Fruit fly (Drosophila melanogaster) whole organism: Measurements from ENCODE around the gene ZnT77C.

Source experiments
- CG8478 ChIP-seq: fragments of >200 bp; optimal IDR thresholded peaks from 2 replicates; lab custom pipeline; 2018; ENCODE audit warnings: inconsistent platforms
- Dll ChIP-seq: fragments of >200 bp; optimal IDR thresholded peaks from 2 replicates; lab custom pipeline; 2017
- EcR ChIP-seq, 2 experiments: fragments of >200 bp; optimal IDR thresholded peaks; 2 replicates each; lab custom pipeline; 2017; ENCODE audit warnings: missing biosample characterization in 2 of 2, missing genetic modification characterization in 2 of 2, missing genetic modification reagents in 2 of 2
- pan ChIP-seq: fragments of >200 bp; optimal IDR thresholded peaks from 2 replicates; lab custom pipeline; 2017
- psq ChIP-seq: fragments of >200 bp; optimal IDR thresholded peaks from 2 replicates; lab custom pipeline; 2017
- usp ChIP-seq: fragments of >200 bp; optimal IDR thresholded peaks from 2 replicates; lab custom pipeline; 2017; ENCODE audit warnings: missing biosample characterization, missing genetic modification characterization, mixed read lengths

Gene ZnT77C

dm6 chr3L:20498204-20498603 lies 3.5 kb upstream of the ZnT77C start:
- TF ChIP-seq CG8478 (lab: Kevin White, UChicago), result no peak
- no peak for TF ChIP-seq Dll (lab: Kevin White, UChicago)
- no peak for TF ChIP-seq psq
- TF ChIP-seq usp, result no peak
- TF ChIP-seq pan, result no peak
- TF ChIP-seq EcR (GFP tag; optimal IDR thresholded peaks at IDR 0.05; lab: Kevin White, UChicago), result no peak

dm6 chr3L:20497124-20497996 lies 2.6 kb upstream of the ZnT77C start, which contains the start of gene CG32425:
TSS of gene CG32425 (plus strand) at chr3L:20497323.
- TF ChIP-seq EcR (GFP tag; optimal IDR thresholded peaks at IDR 0.05; lab: Kevin White, UChicago), result no peak
- TF ChIP-seq pan, result no peak
- no peak for TF ChIP-seq Dll (lab: Kevin White, UChicago)
- no peak for TF ChIP-seq psq
- TF ChIP-seq CG8478 (lab: Kevin White, UChicago), result no peak
- TF ChIP-seq usp, result no peak

dm6 chr3L:20494262-20494601 lies 489 bp downstream of the ZnT77C start:
- TF ChIP-seq psq, result no peak
- no peak for TF ChIP-seq EcR (GFP tag; optimal IDR thresholded peaks at IDR 0.05; lab: Kevin White, UChicago)
- TF ChIP-seq usp, result no peak
- no peak for TF ChIP-seq Dll (lab: Kevin White, UChicago)
- TF ChIP-seq CG8478 (lab: Kevin White, UChicago), result no peak
- TF ChIP-seq pan, result no peak

- TF ChIP-seq pan (no peak), usp (no peak), psq (no peak), Dll (lab: Kevin White, UChicago) (no peak), EcR (GFP tag; optimal IDR thresholded peaks at IDR 0.05; lab: Kevin White, UChicago) (no peak), CG8478 (lab: Kevin White, UChicago) (no peak)
Observed at dm6 chr3L:20493417-20494261, 1.1 kb downstream of the ZnT77C start.

- no peak for TF ChIP-seq CG8478 (lab: Kevin White, UChicago)
- TF ChIP-seq Dll (lab: Kevin White, UChicago), result no peak
- TF ChIP-seq usp, result no peak
- no peak for TF ChIP-seq pan
- TF ChIP-seq EcR (GFP tag; optimal IDR thresholded peaks at IDR 0.05; lab: Kevin White, UChicago), result no peak
- TF ChIP-seq psq, result no peak
Observed at dm6 chr3L:20491525-20492132, 3.1 kb downstream of the ZnT77C start, which contains the start of gene ND-39. TSS of gene ND-39 (plus strand) at chr3L:20492082.

- TF ChIP-seq EcR (GFP tag; optimal IDR thresholded peaks at IDR 0.05; lab: Kevin White, UChicago), result no peak
- peak; percentile 34 for TF ChIP-seq pan
Observed at dm6 chr3L:20487649-20488048, 7.1 kb downstream of the ZnT77C start.

dm6 chr3L:20474789-20475208 lies 19.9 kb downstream of the ZnT77C start:
- TF ChIP-seq CG8478 (lab: Kevin White, UChicago) (no peak), pan (no peak), usp (no peak), EcR (GFP tag; optimal IDR thresholded peaks at IDR 0.05; lab: Kevin White, UChicago) (no peak), Dll (lab: Kevin White, UChicago) (no peak), psq (no peak)

dm6 chr3L:20474197-20474788 lies 20.4 kb downstream of the ZnT77C start, which contains the start of gene isoQC:
TSS of gene isoQC (plus strand) at chr3L:20474466.
- no peak for TF ChIP-seq psq
- TF ChIP-seq pan, result no peak
- no peak for TF ChIP-seq Dll (lab: Kevin White, UChicago)
- TF ChIP-seq CG8478 (lab: Kevin White, UChicago), result no peak
- no peak for TF ChIP-seq usp
- no peak for TF ChIP-seq EcR (GFP tag; optimal IDR thresholded peaks at IDR 0.05; lab: Kevin White, UChicago)

- TF ChIP-seq usp, result no peak
- TF ChIP-seq psq, result no peak
- TF ChIP-seq Dll (lab: Kevin White, UChicago), result no peak
- TF ChIP-seq CG8478 (lab: Kevin White, UChicago), result no peak
- no peak for TF ChIP-seq EcR (GFP tag; optimal IDR thresholded peaks at IDR 0.05; lab: Kevin White, UChicago)
- TF ChIP-seq pan, result no peak
Observed at dm6 chr3L:20473021-20473799, 21.5 kb downstream of the ZnT77C start, which contains the start of the genes CG32428 and CG5969. TSS of gene CG32428 (minus strand) at chr3L:20473723. TSS of gene CG5969 (plus strand) at chr3L:20473783.

dm6 chr3L:20472607-20473006 lies 22.1 kb downstream of the ZnT77C start:
- TF ChIP-seq EcR (GFP tag; optimal IDR thresholded peaks at IDR 0.05; lab: Kevin White, UChicago) (no peak), psq (no peak), usp (no peak), pan (no peak), CG8478 (lab: Kevin White, UChicago) (no peak), Dll (lab: Kevin White, UChicago) (no peak)
